Fruit fly (Drosophila melanogaster): Measurements from ENCODE around the gene btd.
A peak's percentile ranks its signal among the peaks of the same experiment; 100 is the strongest.

btd gene

dm6 chrX:9686546-9687219, 7.3 kb upstream of the btd start, which contains the start of gene nej (continued):
- TF ChIP-seq chinmo (GFP tag; IDR thresholded peaks at IDR 0.05; ENCODE audit: partially characterized antibody) = peak; percentile 94; the same call in 2 of the 4 replicates
- TF ChIP-seq CG3407 (GFP tag; optimal IDR thresholded peaks at IDR 0.05) = peak; percentile 34
- peak; percentile 17; the same call in 1 of the 2 replicates for TF ChIP-seq Rfx (GFP tag; IDR thresholded peaks at IDR 0.05)
- no peak for TF ChIP-seq Oaz (GFP tag; IDR thresholded peaks at IDR 0.05)
- peak; percentile 38; the same call in 1 of the 2 replicates for TF ChIP-seq E2f1 (GFP tag; IDR thresholded peaks at IDR 0.05)
- peak; percentile 44 for TF ChIP-seq kah (GFP tag; optimal IDR thresholded peaks at IDR 0.05)
- peak; percentile 93 for TF ChIP-seq CG8478 (optimal IDR thresholded peaks at IDR 0.05)
- TF ChIP-seq CG34422 (GFP tag; IDR thresholded peaks at IDR 0.05) = 0 out of 3 replicates have a peak, but pooled peaks have one; percentile 40
- peak; percentile 87 for TF ChIP-seq YL-1 (GFP tag; optimal IDR thresholded peaks at IDR 0.05)
- TF ChIP-seq HmgZ (tag; optimal IDR thresholded peaks at IDR 0.05) = peak; percentile 16
- peak; percentile 12 for TF ChIP-seq pfk (GFP tag; optimal IDR thresholded peaks at IDR 0.05)
- peak; percentile 2 for TF ChIP-seq HmgD (GFP tag; optimal IDR thresholded peaks at IDR 0.05)
- peak; percentile 60 for TF ChIP-seq row (GFP tag; IDR thresholded peaks at IDR 0.05)
- TF ChIP-seq fru (optimal IDR thresholded peaks at IDR 0.05) = peak; percentile 45
- peak; percentile 22; the same call in 1 of the 2 replicates for TF ChIP-seq CG42726 (GFP tag; IDR thresholded peaks at IDR 0.05; ENCODE audit: partially characterized antibody)
- TF ChIP-seq CG10274 (GFP tag; optimal IDR thresholded peaks at IDR 0.05) = no peak
- peak; percentile 21; the same call in 1 of the 3 replicates for TF ChIP-seq CG16813 (GFP tag; IDR thresholded peaks at IDR 0.05; ENCODE audit: partially characterized antibody)
- peak; percentile 91 for TF ChIP-seq cg (GFP tag; optimal IDR thresholded peaks at IDR 0.05)
- TF ChIP-seq CG1832 (GFP tag; optimal IDR thresholded peaks at IDR 0.05) = peak; percentile 92
- TF ChIP-seq E2f2 (GFP tag; IDR thresholded peaks at IDR 0.05) = peak; percentile 39; the same call in 1 of the 2 replicates
- TF ChIP-seq CG32767 (GFP tag; IDR thresholded peaks at IDR 0.05) = peak; percentile 63; the same call in 1 of the 2 replicates
- peak; percentile 67 for TF ChIP-seq D (optimal IDR thresholded peaks at IDR 0.05)
- TF ChIP-seq D (GFP tag; optimal IDR thresholded peaks at IDR 0.05) = peak; percentile 5
- TF ChIP-seq Sry-β (GFP tag; optimal IDR thresholded peaks at IDR 0.05) = peak; percentile 97
- TF ChIP-seq CG12155 (GFP tag; optimal IDR thresholded peaks at IDR 0.05) = peak; percentile 99
- TF ChIP-seq HLHmδ (GFP tag; optimal IDR thresholded peaks at IDR 0.05) = peak; percentile 49
- peak; percentile 3 for TF ChIP-seq unpg (GFP tag; optimal IDR thresholded peaks at IDR 0.05)
- no peak for TF ChIP-seq CG15479 (GFP tag; optimal IDR thresholded peaks at IDR 0.05)
- peak; percentile 16 for TF ChIP-seq CG6813 (GFP tag; optimal IDR thresholded peaks at IDR 0.05)
- TF ChIP-seq inv (GFP tag; IDR thresholded peaks at IDR 0.05; ENCODE audit: partially characterized antibody) = no peak
- TF ChIP-seq CG10321 (GFP tag; IDR thresholded peaks at IDR 0.05) = peak; percentile 93
- TF ChIP-seq fd96Cb (tag; optimal IDR thresholded peaks at IDR 0.05) = no peak
- peak; percentile 36 for TF ChIP-seq CG11504 (tag; optimal IDR thresholded peaks at IDR 0.05)
- TF ChIP-seq Vsx1 (GFP tag; optimal IDR thresholded peaks at IDR 0.05) = no peak
- peak; percentile 42 for TF ChIP-seq fd64A (GFP tag; optimal IDR thresholded peaks at IDR 0.05)
- peak; percentile 51 for TF ChIP-seq mirr (GFP tag; optimal IDR thresholded peaks at IDR 0.05)
- TF ChIP-seq pzg (GFP tag; optimal IDR thresholded peaks at IDR 0.05) = peak; percentile 17
- peak in 1 of 2 experiments; percentile 53 for TF ChIP-seq Trl (optimal IDR thresholded peaks at IDR 0.05)
- TF ChIP-seq Trl (GFP tag; optimal IDR thresholded peaks at IDR 0.05) = no peak
- TF ChIP-seq crol (GFP tag; IDR thresholded peaks at IDR 0.05) = peak; percentile 64
- peak; percentile 7 for TF ChIP-seq ewg (GFP tag; optimal IDR thresholded peaks at IDR 0.05)
- TF ChIP-seq kni (GFP tag; optimal IDR thresholded peaks at IDR 0.05) = peak; percentile 92
